Worm (Caenorhabditis elegans): ENCODE results near the gene F35C8.5.

F35C8.5 gene

ce11 chrX:5370605-5371004 lies 5.0 kb downstream of the F35C8.5 start:
- TF ChIP-seq blmp-1 (tag; optimal IDR thresholded peaks at IDR 0.05; ENCODE audit: insufficient read depth) (no peak), crh-2 (tag; optimal IDR thresholded peaks at IDR 0.05) (no peak), ZK546.5 (tag; optimal IDR thresholded peaks at IDR 0.05) (no peak), mab-5 (tag; optimal IDR thresholded peaks at IDR 0.05) (no peak), lsy-2 (tag; optimal IDR thresholded peaks at IDR 0.05) (no peak)

- TF ChIP-seq sem-4 (tag; optimal IDR thresholded peaks at IDR 0.05) (no peak), Y55F3AM.14 (GFP tag; optimal IDR thresholded peaks at IDR 0.05) (no peak), lin-39 (tag; optimal IDR thresholded peaks at IDR 0.05) (no peak), mbf-1 (tag; optimal IDR thresholded peaks at IDR 0.05) (no peak), elt-3 (tag; optimal IDR thresholded peaks at IDR 0.05) (no peak), aly-2 (tag; optimal IDR thresholded peaks at IDR 0.05) (no peak), nhr-77 (tag; optimal IDR thresholded peaks at IDR 0.05) (no peak), sma-3 (GFP tag; optimal IDR thresholded peaks at IDR 0.05) (no peak), ama-1 (optimal IDR thresholded peaks at IDR 0.05) (no peak)
Observed at ce11 chrX:5372638-5373037, 7.0 kb downstream of the F35C8.5 start, which contains the start of gene F35C8.8. Gene F35C8.8, minus strand, starts transcription at chrX:5372639.

DNA sequence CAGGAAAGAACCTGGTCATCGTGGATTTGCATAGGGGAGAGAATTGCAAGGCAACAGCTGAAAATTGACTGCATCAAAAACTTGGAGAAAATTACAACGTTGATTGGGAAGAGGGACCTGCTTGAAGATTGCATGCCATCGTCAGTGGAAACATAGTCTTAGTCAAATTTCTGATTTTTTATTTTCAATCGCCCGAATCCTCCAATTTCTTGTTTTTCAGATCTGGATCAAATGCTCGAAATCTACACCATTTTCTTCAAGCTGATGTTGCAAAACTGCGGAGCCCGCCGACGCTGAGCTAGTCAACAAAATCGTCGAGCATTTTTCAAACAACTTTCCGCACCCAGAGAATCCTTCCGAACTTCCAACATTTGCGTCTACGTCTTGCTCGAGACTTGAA lies 8.0 kb downstream of the F35C8.5 start:
- no peak for TF ChIP-seq ztf-4 (tag; optimal IDR thresholded peaks at IDR 0.05)
- TF ChIP-seq ceh-82 (tag; optimal IDR thresholded peaks at IDR 0.05): no peak
- no peak for TF ChIP-seq nhr-23 (tag; optimal IDR thresholded peaks at IDR 0.05)
- TF ChIP-seq lsy-2 (tag; optimal IDR thresholded peaks at IDR 0.05): no peak
- TF ChIP-seq dmd-4 (tag; optimal IDR thresholded peaks at IDR 0.05): no peak

DNA sequence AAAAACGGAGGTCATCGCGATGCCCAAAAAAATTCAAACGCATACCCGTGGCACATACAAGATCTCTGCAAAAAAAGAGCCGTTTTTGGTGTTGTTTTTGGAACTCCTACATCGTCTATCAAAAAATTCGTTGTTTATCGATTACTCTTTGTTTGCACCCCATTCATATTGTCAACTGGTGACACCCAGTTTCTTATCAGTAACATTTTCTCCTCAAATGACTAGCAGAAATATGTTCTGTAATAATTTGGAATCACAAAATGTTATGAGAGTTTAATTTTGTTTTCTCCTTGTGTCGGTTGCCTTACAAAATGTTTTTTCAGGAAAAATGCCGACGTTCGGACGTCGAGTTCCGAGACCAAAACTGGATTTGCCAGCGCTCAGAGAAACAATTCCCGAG lies 9.1 kb downstream of the F35C8.5 start, which contains the start of gene sek-4:
TSS of gene sek-4 (plus strand) at position 318 of the 400 bp plus-strand sequence.
- TF ChIP-seq zag-1 (tag; optimal IDR thresholded peaks at IDR 0.05): no peak
- peak; percentile 49 for TF ChIP-seq fos-1 (tag; optimal IDR thresholded peaks at IDR 0.05)
- no peak for TF ChIP-seq ztf-1 (GFP tag; conservative IDR thresholded peaks at IDR 0.05)
- TF ChIP-seq alr-1 (tag; optimal IDR thresholded peaks at IDR 0.05): no peak
- TF ChIP-seq gmeb-1 (tag; optimal IDR thresholded peaks at IDR 0.05): no peak
- no peak for TF ChIP-seq sem-4 (tag; optimal IDR thresholded peaks at IDR 0.05)
- TF ChIP-seq ZK546.5 (tag; optimal IDR thresholded peaks at IDR 0.05): no peak

ce11 chrX:5377307-5377706 lies 11.7 kb downstream of the F35C8.5 start, which contains the start of gene sek-5:
Gene sek-5, plus strand, starts transcription at chrX:5377607.
- TF ChIP-seq Y55F3AM.14 (GFP tag; optimal IDR thresholded peaks at IDR 0.05) (no peak), snpc-4 (tag; optimal IDR thresholded peaks at IDR 0.05) (no peak), gmeb-1 (tag; optimal IDR thresholded peaks at IDR 0.05) (no peak), ZK546.5 (tag; optimal IDR thresholded peaks at IDR 0.05) (no peak), alr-1 (tag; optimal IDR thresholded peaks at IDR 0.05) (no peak), ceh-82 (tag; optimal IDR thresholded peaks at IDR 0.05) (no peak), F13H6.1 (tag; optimal IDR thresholded peaks at IDR 0.05) (no peak), peb-1 (tag; optimal IDR thresholded peaks at IDR 0.05) (no peak), ceh-16 (tag; optimal IDR thresholded peaks at IDR 0.05) (no peak), ztf-4 (tag; optimal IDR thresholded peaks at IDR 0.05) (no peak), dmd-4 (tag; optimal IDR thresholded peaks at IDR 0.05) (no peak), ztf-1 (GFP tag; conservative IDR thresholded peaks at IDR 0.05) (no peak), lin-11 (tag; optimal IDR thresholded peaks at IDR 0.05) (no peak), zag-1 (tag; optimal IDR thresholded peaks at IDR 0.05) (no peak), fos-1 (tag; optimal IDR thresholded peaks at IDR 0.05) (no peak), nhr-25 (tag; optimal IDR thresholded peaks at IDR 0.05) (no peak), ztf-11 (tag; optimal IDR thresholded peaks at IDR 0.05) (no peak), sem-4 (tag; optimal IDR thresholded peaks at IDR 0.05) (no peak), nhr-77 (tag; optimal IDR thresholded peaks at IDR 0.05) (no peak)

DNA sequence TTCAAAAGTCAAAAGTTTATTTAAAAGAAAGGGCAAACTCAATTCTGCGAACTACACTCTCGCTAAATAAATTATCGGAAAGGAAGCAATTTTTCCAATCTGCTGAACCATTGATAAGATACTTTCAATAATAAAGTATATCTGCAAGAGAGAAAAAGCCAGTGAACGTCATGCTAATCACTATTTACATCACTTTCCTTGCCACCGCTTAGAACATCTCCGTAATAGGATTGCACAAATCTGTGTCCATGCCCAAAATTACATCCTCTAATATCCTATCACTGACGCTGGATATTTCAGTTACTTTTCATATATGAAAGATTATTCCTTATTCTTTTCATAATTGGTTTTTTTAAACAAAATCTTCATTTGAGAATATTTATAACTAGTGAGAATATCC lies 17.2 kb downstream of the F35C8.5 start:
- TF ChIP-seq ztf-4 (tag; optimal IDR thresholded peaks at IDR 0.05): no peak
- no peak for TF ChIP-seq ceh-82 (tag; optimal IDR thresholded peaks at IDR 0.05)
- no peak for TF ChIP-seq nhr-11 (tag; optimal IDR thresholded peaks at IDR 0.05)
- no peak for TF ChIP-seq ztf-1 (GFP tag; conservative IDR thresholded peaks at IDR 0.05)
- no peak for TF ChIP-seq nhr-129 (tag; optimal IDR thresholded peaks at IDR 0.05)
- TF ChIP-seq nhr-21 (tag; optimal IDR thresholded peaks at IDR 0.05): no peak
- TF ChIP-seq unc-39 (tag; optimal IDR thresholded peaks at IDR 0.05): no peak
- no peak for TF ChIP-seq sem-4 (tag; optimal IDR thresholded peaks at IDR 0.05)
- no peak for TF ChIP-seq egl-27 (tag; optimal IDR thresholded peaks at IDR 0.05)
- no peak for TF ChIP-seq blmp-1 (tag; optimal IDR thresholded peaks at IDR 0.05; ENCODE audit: insufficient read depth)
- no peak for TF ChIP-seq lin-13 (GFP tag; optimal IDR thresholded peaks at IDR 0.05)
- TF ChIP-seq peb-1 (tag; optimal IDR thresholded peaks at IDR 0.05): no peak

All from whole organism, L2 larva.